Fruit fly (Drosophila melanogaster) whole organism, wandering third instar larva: Measurements from ENCODE around the gene CG3091.
A peak's percentile ranks its signal among the peaks of the same experiment; 100 is the strongest.

ENCODE experiments used
- Abd-B ChIP-seq: fragments of >200 bp; optimal IDR thresholded peaks from 2 replicates; lab custom pipeline; 2017; ENCODE audit warnings: missing biosample characterization, missing genetic modification characterization
- CG32264 ChIP-seq: fragments of 200-800 bp; sonication (Bioruptor generic); optimal IDR thresholded peaks from 2 replicates; lab custom pipeline; 2016; ENCODE audit warnings: missing biosample characterization, missing genetic modification characterization
- CG9705 ChIP-seq: fragments of 200-800 bp; sonication (Bioruptor generic); optimal IDR thresholded peaks from 2 replicates; lab custom pipeline; 2018; ENCODE audit warnings: missing biosample characterization, mild to moderate bottlenecking, missing genetic modification characterization
- CrebA ChIP-seq: fragments of 200-800 bp; sonication (Bioruptor generic); optimal IDR thresholded peaks from 2 replicates; lab custom pipeline; 2016; ENCODE audit warnings: missing biosample characterization, mild to moderate bottlenecking, missing genetic modification characterization, borderline replicate concordance
- Dfd ChIP-seq: fragments of >200 bp; optimal IDR thresholded peaks from 2 replicates; lab custom pipeline; 2017; ENCODE audit warnings: missing biosample characterization, missing genetic modification characterization
- Dif ChIP-seq: fragments of 200-275, 200-300 bp; sonication (Bioruptor generic); optimal IDR thresholded peaks from 2 replicates; lab custom pipeline; 2018; ENCODE audit warnings: missing biosample characterization, missing genetic modification characterization; ENCODE audit not compliant: partially characterized antibody
- GATAd ChIP-seq: sonication (Bioruptor generic); optimal IDR thresholded peaks from 2 replicates; lab custom pipeline; 2016; ENCODE audit warnings: missing biosample characterization, missing genetic modification characterization
- HLH106 ChIP-seq: fragments of 200-800 bp; optimal IDR thresholded peaks from 3 replicates; lab custom pipeline; 2019; ENCODE audit warnings: missing biosample characterization, mild to moderate bottlenecking, missing genetic modification characterization, moderate library complexity
- Hnf4 ChIP-seq: fragments of 200-800 bp; sonication (Bioruptor generic); optimal IDR thresholded peaks from 2 replicates; lab custom pipeline; 2016; ENCODE audit warnings: missing biosample characterization, mild to moderate bottlenecking, missing genetic modification characterization
- Hr78 ChIP-seq: fragments of >200 bp; optimal IDR thresholded peaks from 2 replicates; lab custom pipeline; 2017; ENCODE audit warnings: missing biosample characterization, missing genetic modification characterization
- Hr83 ChIP-seq: fragments of 200-300 bp; sonication (Bioruptor generic); optimal IDR thresholded peaks from 2 replicates; lab custom pipeline; 2016; ENCODE audit warnings: missing biosample characterization, mild to moderate bottlenecking, missing genetic modification characterization, moderate library complexity; ENCODE audit not compliant: poor library complexity, severe bottlenecking
- Jra ChIP-seq: sonication (Bioruptor generic); optimal IDR thresholded peaks from 2 replicates; lab custom pipeline; 2016; ENCODE audit warnings: missing biosample characterization, missing genetic modification characterization
- Mio ChIP-seq: sonication (Bioruptor generic); optimal IDR thresholded peaks from 2 replicates; lab custom pipeline; 2016; ENCODE audit warnings: missing biosample characterization, missing genetic modification characterization
- Myc ChIP-seq: fragments of >200 bp; optimal IDR thresholded peaks from 2 replicates; lab custom pipeline; 2017
- N ChIP-seq: fragments of >200 bp; optimal IDR thresholded peaks from 2 replicates; lab custom pipeline; 2018; ENCODE audit warnings: missing biosample characterization, missing external identifiers, missing genetic modification characterization
- OdsH ChIP-seq: fragments of 200-800 bp; sonication (Bioruptor generic); optimal IDR thresholded peaks from 2 replicates; lab custom pipeline; 2016; ENCODE audit warnings: missing biosample characterization, mild to moderate bottlenecking, missing genetic modification characterization
- Rel ChIP-seq, 2 experiments: fragments of 200-800 bp; sonication (Bioruptor generic) in 1 of 2; optimal IDR thresholded peaks; 2 replicates in 1 of 2; 3 replicates in 1 of 2; lab custom pipeline; 2016 to 2019; ENCODE audit warnings: mild to moderate bottlenecking in 2 of 2, missing biosample characterization in 2 of 2, missing genetic modification characterization in 2 of 2, moderate library complexity in 1 of 2
- Sp1 ChIP-seq: fragments of 200-800 bp; sonication (Bioruptor generic); optimal IDR thresholded peaks from 3 replicates; lab custom pipeline; 2019; ENCODE audit warnings: missing biosample characterization, mild to moderate bottlenecking, missing genetic modification characterization, moderate library complexity
- Vsx2 ChIP-seq: fragments of 200-300, 225-300 bp; sonication (Bioruptor generic); optimal IDR thresholded peaks from 2 replicates; lab custom pipeline; 2018; ENCODE audit warnings: missing biosample characterization, missing genetic modification characterization; ENCODE audit not compliant: partially characterized antibody
- br ChIP-seq: fragments of 200-800 bp; sonication (Bioruptor generic); optimal IDR thresholded peaks from 2 replicates; lab custom pipeline; 2016; ENCODE audit warnings: missing biosample characterization, missing genetic modification characterization
- brk ChIP-seq: fragments of 200-800 bp; sonication (Bioruptor generic); optimal IDR thresholded peaks from 2 replicates; lab custom pipeline; 2016; ENCODE audit warnings: missing biosample characterization, mild to moderate bottlenecking, missing genetic modification characterization
- dl ChIP-seq, 2 experiments: fragments of 175-275, 200-275 bp in 1 of 2; fragments of 200-275 bp in 1 of 2; sonication (Bioruptor generic); optimal IDR thresholded peaks; lab custom pipeline; 2018; ENCODE audit warnings: mild to moderate bottlenecking in 2 of 2, missing biosample characterization in 2 of 2, missing genetic modification characterization in 2 of 2, moderate library complexity in 2 of 2; ENCODE audit not compliant: partially characterized antibody in 2 of 2, insufficient read depth in 1 of 2
- dmrt93B ChIP-seq: fragments of 200-800 bp; sonication (Bioruptor generic); optimal IDR thresholded peaks from 2 replicates; lab custom pipeline; 2018; ENCODE audit warnings: missing biosample characterization, mild to moderate bottlenecking, missing genetic modification characterization
- dsf ChIP-seq: sonication (Bioruptor generic); optimal IDR thresholded peaks from 2 replicates; lab custom pipeline; 2016; ENCODE audit warnings: missing biosample characterization, missing genetic modification characterization, borderline replicate concordance
- ey ChIP-seq: fragments of 200-800 bp; sonication (Bioruptor generic); optimal IDR thresholded peaks from 2 replicates; lab custom pipeline; 2016; ENCODE audit warnings: missing biosample characterization, missing genetic modification characterization
- foxo ChIP-seq, 2 experiments: fragments of 200-800 bp; sonication (Bioruptor generic); optimal IDR thresholded peaks; 2 replicates in 1 of 2; 3 replicates in 1 of 2; lab custom pipeline; 2016 to 2017; ENCODE audit warnings: missing biosample characterization in 2 of 2, missing genetic modification characterization in 2 of 2
- fru ChIP-seq: fragments of 200-800 bp; sonication (Bioruptor generic); optimal IDR thresholded peaks from 3 replicates; lab custom pipeline; 2016; ENCODE audit warnings: missing biosample characterization, mild to moderate bottlenecking, missing genetic modification characterization
- h ChIP-seq: fragments of 200-800 bp; sonication (Bioruptor generic); optimal IDR thresholded peaks from 3 replicates; lab custom pipeline; 2016; ENCODE audit warnings: missing biosample characterization, mild to moderate bottlenecking, missing genetic modification characterization
- jim ChIP-seq: fragments of 175-275, 200-325 bp; sonication (Bioruptor generic); optimal IDR thresholded peaks from 2 replicates; lab custom pipeline; 2016; ENCODE audit warnings: missing biosample characterization, mild to moderate bottlenecking, missing genetic modification characterization
- lola ChIP-seq: fragments of >200 bp; optimal IDR thresholded peaks from 2 replicates; lab custom pipeline; 2017; ENCODE audit warnings: missing biosample characterization, missing genetic modification characterization
- pan ChIP-seq: fragments of >200 bp; optimal IDR thresholded peaks from 2 replicates; lab custom pipeline; 2017
- psq ChIP-seq: fragments of 200-800 bp; sonication (Bioruptor generic); optimal IDR thresholded peaks from 3 replicates; lab custom pipeline; 2017; ENCODE audit warnings: missing biosample characterization, mild to moderate bottlenecking, missing genetic modification characterization, moderate library complexity
- rgr ChIP-seq: fragments of 200-800 bp; sonication (Bioruptor generic); optimal IDR thresholded peaks from 3 replicates; lab custom pipeline; 2016; ENCODE audit warnings: missing biosample characterization, mild to moderate bottlenecking, missing genetic modification characterization
- sage ChIP-seq: fragments of 200-800 bp; sonication (Bioruptor generic); optimal IDR thresholded peaks from 2 replicates; lab custom pipeline; 2016; ENCODE audit warnings: missing biosample characterization, mild to moderate bottlenecking, missing genetic modification characterization
- sv ChIP-seq: fragments of 200-800 bp; sonication (Bioruptor generic); optimal IDR thresholded peaks from 3 replicates; lab custom pipeline; 2016; ENCODE audit warnings: missing biosample characterization, missing genetic modification characterization
- tai ChIP-seq: sonication (Bioruptor generic); optimal IDR thresholded peaks from 2 replicates; lab custom pipeline; 2016; ENCODE audit warnings: missing biosample characterization, missing genetic modification characterization
- usp ChIP-seq: fragments of >200 bp; optimal IDR thresholded peaks from 2 replicates; lab custom pipeline; 2017; ENCODE audit warnings: missing biosample characterization, missing genetic modification characterization
- woc ChIP-seq: sonication (Bioruptor generic); optimal IDR thresholded peaks from 2 replicates; lab custom pipeline; 2016; ENCODE audit warnings: missing biosample characterization, mild to moderate bottlenecking, missing genetic modification characterization

CG3091 gene

dm6 chrX:2278782-2279304, 24.8 kb upstream of the CG3091 start:
- no peak for TF ChIP-seq br (GFP tag; lab: Kevin White, UChicago)
- TF ChIP-seq sv (GFP tag; lab: Kevin White, UChicago) = no peak

- TF ChIP-seq br (GFP tag; lab: Kevin White, UChicago) = no peak
These were observed 21.4 kb upstream of the CG3091 start, which contains the start of gene Vml for dm6 chrX:2275249-2275872. Vml (plus strand) TSS chrX:2275822.

dm6 chrX:2274704-2275199, 20.8 kb upstream of the CG3091 start, which contains the start of gene Grp170:
Grp170 (minus strand) TSS chrX:2275068.
- TF ChIP-seq Rel (GFP tag; optimal IDR thresholded peaks at IDR 0.05; lab: Kevin White, UChicago) (no peak), Rel (tag; optimal IDR thresholded peaks at IDR 0.05; lab: Kevin White, UChicago) (peak; percentile 52), Mio (no peak), HLH106 (peak; percentile 15), Sp1 (GFP tag; lab: Kevin White, UChicago) (peak; percentile 50), psq (peak; percentile 30), OdsH (no peak), fru (GFP tag; lab: Kevin White, UChicago) (no peak), lola (GFP tag; lab: Kevin White, UChicago) (no peak), h (GFP tag; lab: Kevin White, UChicago) (peak; percentile 12), jim (GFP tag; lab: Kevin White, UChicago) (peak; percentile 88)

DNA sequence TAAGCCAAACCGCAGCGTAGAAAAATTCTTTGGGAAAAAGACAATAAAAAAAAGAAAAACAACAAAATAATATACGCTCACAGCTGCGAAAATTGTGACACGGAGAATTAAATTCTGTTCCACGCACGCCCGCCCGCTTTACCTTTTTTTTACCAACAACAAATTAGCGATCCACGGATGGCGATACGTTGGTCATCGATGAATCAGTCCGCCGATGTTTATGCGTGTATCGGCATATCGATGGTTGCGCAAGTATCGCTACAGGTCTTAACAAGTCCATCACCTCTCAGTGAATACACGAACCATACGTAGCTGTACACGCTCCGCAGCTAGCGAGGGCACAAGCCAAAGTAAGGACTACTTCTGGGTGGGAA, 16.5 kb upstream of the CG3091 start, which contains the start of gene CG2924:
Gene CG2924 (minus strand): TSS at position 205 of the 374 bp plus-strand sequence.
- TF ChIP-seq brk (GFP tag; lab: Kevin White, UChicago) (no peak), ey (GFP tag; lab: Kevin White, UChicago) (peak; percentile 47), Rel (GFP tag; optimal IDR thresholded peaks at IDR 0.05; lab: Kevin White, UChicago) (no peak), Rel (tag; optimal IDR thresholded peaks at IDR 0.05; lab: Kevin White, UChicago) (peak; percentile 30), dsf (GFP tag; lab: Kevin White, UChicago) (peak; percentile 20), Hr83 (GFP tag; lab: Kevin White, UChicago) (peak; percentile 95), Mio (no peak), OdsH (peak; percentile 18), fru (GFP tag; lab: Kevin White, UChicago) (peak; percentile 58), CG32264 (GFP tag; lab: Kevin White, UChicago) (no peak), foxo (GFP tag; optimal IDR thresholded peaks at IDR 0.05; lab: Kevin White, UChicago) (peak in 1 of 2 experiments; percentile 69), woc (no peak), jim (GFP tag; lab: Kevin White, UChicago) (peak; percentile 85), tai (GFP tag; lab: Kevin White, UChicago) (peak; percentile 90), Sp1 (GFP tag; lab: Kevin White, UChicago) (peak; percentile 28), sv (GFP tag; lab: Kevin White, UChicago) (peak; percentile 59), Dif (GFP tag; lab: Kevin White, UChicago) (no peak), GATAd (peak; percentile 13), Myc (lab: Kevin White, UChicago) (no peak), usp (no peak), br (GFP tag; lab: Kevin White, UChicago) (peak; percentile 30), pan (no peak), lola (GFP tag; lab: Kevin White, UChicago) (no peak), Abd-B (no peak), h (GFP tag; lab: Kevin White, UChicago) (peak; percentile 74), CrebA (GFP tag; lab: Kevin White, UChicago) (no peak), psq (peak; percentile 2), Hr78 (GFP tag; lab: Kevin White, UChicago) (no peak), sage (no peak), Dfd (GFP tag; lab: Kevin White, UChicago) (no peak), rgr (GFP tag; lab: Kevin White, UChicago) (peak; percentile 66), Hnf4 (GFP tag; lab: Kevin White, UChicago) (peak; percentile 85), N (GFP tag; lab: Kevin White, UChicago) (no peak), CG9705 (GFP tag; lab: Kevin White, UChicago) (peak; percentile 39), Vsx2 (no peak), Jra (GFP tag; lab: Kevin White, UChicago) (peak; percentile 78), dl (GFP tag; optimal IDR thresholded peaks at IDR 0.05; lab: Kevin White, UChicago; ENCODE audit: insufficient read depth in 1 of 2, partially characterized antibody in 2 of 2) (no peak), HLH106 (peak; percentile 47), dmrt93B (GFP tag; lab: Kevin White, UChicago) (peak; percentile 6)
- TF ChIP-seq, all 38 proteins: peak for 21
